Fruit fly (Drosophila melanogaster): ENCODE measurements around the gene rept.
A peak's percentile ranks its signal among the peaks of the same experiment; 100 is the strongest.

DNA sequence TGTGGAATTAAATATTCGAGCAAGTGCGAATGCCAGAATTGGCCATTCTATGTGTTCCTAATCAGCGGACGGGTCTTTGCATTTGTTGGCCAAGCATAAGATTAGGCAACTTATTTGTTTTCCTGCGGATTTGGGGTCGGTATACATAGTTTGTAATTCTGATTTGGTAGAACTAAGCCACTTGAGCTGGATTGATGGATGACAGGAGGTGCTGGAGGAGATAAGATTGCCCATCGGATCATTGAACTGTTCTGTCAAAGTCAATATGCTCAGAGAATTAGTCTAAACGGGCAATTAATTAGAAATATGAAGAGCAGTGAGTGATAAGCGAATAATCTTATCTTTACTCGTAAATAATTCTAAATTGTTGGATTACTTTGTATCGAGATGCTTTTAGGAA is 34.3 kb downstream of the rept start:
- TF ChIP-seq gt (GFP tag; IDR thresholded peaks at IDR 0.05): no peak
- TF ChIP-seq sna (GFP tag; IDR thresholded peaks at IDR 0.05; ENCODE audit: partially characterized antibody): no peak
- no peak for TF ChIP-seq chn (GFP tag; optimal IDR thresholded peaks at IDR 0.05)
- no peak for TF ChIP-seq ewg (GFP tag; optimal IDR thresholded peaks at IDR 0.05)
- TF ChIP-seq odd (GFP tag; optimal IDR thresholded peaks at IDR 0.05): no peak
- TF ChIP-seq sd (tag; optimal IDR thresholded peaks at IDR 0.05): no peak
- TF ChIP-seq gro (GFP tag; optimal IDR thresholded peaks at IDR 0.05): peak; percentile 36
- TF ChIP-seq CG7745 (tag; optimal IDR thresholded peaks at IDR 0.05): peak; percentile 4

Measured in whole organism, embryonic.